Worm (Caenorhabditis elegans) whole organism, midembryonic: Measurements from ENCODE around the gene col-130.

ENCODE experiments used
- T22C8.4 ChIP-seq: fragments of 200-800 bp; sonication (Bioruptor generic); IDR thresholded peaks from 2 replicates; pipeline ENCODE4 v1.3.6; 2022; ENCODE audit warnings: missing genetic modification characterization, missing compliant biosample characterization
- cog-1 ChIP-seq: sonication (generic microtip); optimal IDR thresholded peaks from 2 replicates; lab custom pipeline; 2016; ENCODE audit warnings: missing genetic modification characterization, missing compliant biosample characterization
- flt-1 ChIP-seq: fragments of 200-800 bp; sonication (Bioruptor generic); IDR thresholded peaks from 2 replicates; pipeline ENCODE4 v1.3.6; 2022; ENCODE audit warnings: missing genetic modification characterization, missing compliant biosample characterization
- klf-2 ChIP-seq: fragments of 200-800 bp; sonication (Bioruptor generic); conservative IDR thresholded peaks from 2 replicates; pipeline ENCODE4 v1.3.6; 2022; ENCODE audit warnings: missing genetic modification reagents, missing genetic modification characterization, missing compliant biosample characterization
- med-1 ChIP-seq: sonication (generic microtip); optimal IDR thresholded peaks from 2 replicates; lab custom pipeline; 2017; ENCODE audit warnings: missing genetic modification characterization, mild to moderate bottlenecking, missing compliant biosample characterization, antibody characterized with exemption, missing genetic modification reagents; ENCODE audit not compliant: insufficient read depth
- ref-1 ChIP-seq: fragments of 200-800 bp; sonication (Bioruptor generic); conservative IDR thresholded peaks from 2 replicates; pipeline ENCODE4 v1.3.6; 2022; ENCODE audit warnings: missing genetic modification reagents, missing genetic modification characterization, missing compliant biosample characterization
- tab-1 ChIP-seq: fragments of 200-800 bp; sonication (Bioruptor generic); IDR thresholded peaks from 2 replicates; pipeline ENCODE4 v1.3.6; 2022; ENCODE audit warnings: missing genetic modification characterization, missing compliant biosample characterization
- ztf-23 ChIP-seq: fragments of 200-800 bp; sonication (Bioruptor generic); IDR thresholded peaks from 2 replicates; pipeline ENCODE4 v1.3.6; 2022; ENCODE audit warnings: missing genetic modification reagents, missing genetic modification characterization, missing compliant biosample characterization
- ztf-29 ChIP-seq: fragments of 200-800 bp; sonication (Bioruptor generic); IDR thresholded peaks from 2 replicates; pipeline ENCODE4 v1.3.6; 2022; ENCODE audit warnings: missing genetic modification reagents, missing genetic modification characterization, missing compliant biosample characterization

Gene col-130

DNA sequence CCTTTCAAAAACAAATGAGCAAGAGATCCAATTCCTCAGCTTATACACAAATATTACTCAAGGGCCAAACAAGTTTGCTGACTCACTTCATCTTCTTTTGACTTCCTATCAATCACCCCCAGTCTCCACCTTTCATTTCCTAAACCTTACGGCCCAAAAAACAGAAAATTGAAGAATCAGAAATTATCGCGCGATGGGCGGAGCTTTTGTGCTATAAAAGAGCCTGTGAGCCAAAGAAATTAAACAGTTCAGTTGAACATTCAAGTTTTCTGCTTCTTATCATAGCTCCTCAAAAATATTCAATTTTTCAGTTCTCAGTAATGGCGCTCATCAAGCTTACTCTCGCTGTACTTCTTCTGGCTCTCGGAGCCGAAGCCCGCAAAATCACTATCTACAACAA lies 48.5 kb downstream of the col-130 start, which contains the start of gene thn-1:
thn-1 (plus strand) TSS at position 301 of the 400 bp plus-strand sequence.
- TF ChIP-seq flt-1 (GFP tag; lab: Robert Waterston, UW) (no peak), T22C8.4 (no peak)

DNA sequence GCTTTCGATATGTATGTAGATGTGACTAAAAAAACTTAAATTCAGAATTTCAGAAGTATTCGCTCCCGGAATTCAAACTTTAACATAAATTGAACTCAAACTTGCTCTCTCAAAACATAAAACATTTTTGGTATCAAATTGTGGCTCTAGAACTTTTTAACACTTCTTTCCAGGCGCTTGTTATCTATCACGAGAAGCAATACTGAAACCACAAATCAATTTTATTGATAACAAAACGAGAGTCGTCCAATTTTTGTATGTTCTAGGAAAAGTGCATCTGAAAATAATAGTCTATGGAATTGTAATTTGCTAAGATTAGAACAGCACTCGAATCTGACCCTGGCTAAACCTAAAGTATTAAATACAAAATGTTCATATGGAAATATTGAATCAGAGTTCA lies 49.4 kb downstream of the col-130 start:
- TF ChIP-seq ztf-23 (GFP tag; lab: Robert Waterston, UW) (no peak), flt-1 (GFP tag; lab: Robert Waterston, UW) (no peak), med-1 (GFP tag; lab: Kevin White, UChicago) (no peak), tab-1 (GFP tag; lab: Robert Waterston, UW) (no peak), cog-1 (tag; lab: Kevin White, UChicago) (no peak), T22C8.4 (no peak), ztf-29 (GFP tag; lab: Robert Waterston, UW) (no peak), ref-1 (GFP tag; lab: Robert Waterston, UW) (no peak), klf-2 (no peak)
